Fruit fly (Drosophila melanogaster) whole organism, embryonic: Measurements from ENCODE around the gene Jon99Ciii.

Source experiments
- ATbp ChIP-seq: fragments of 200-800 bp; sonication (Bioruptor generic); optimal IDR thresholded peaks from 2 replicates; lab custom pipeline; 2017; ENCODE audit warnings: missing biosample characterization, mild to moderate bottlenecking, missing genetic modification characterization, missing genetic modification reagents
- Adf1 ChIP-seq: fragments of 200-800 bp; sonication (Bioruptor generic); IDR thresholded peaks from 2 replicates; pipeline ENCODE4 v1.3.6; 2022; ENCODE audit warnings: missing biosample characterization, missing genetic modification characterization
- Asciz ChIP-seq: fragments of 200-800 bp; sonication (Bioruptor generic); optimal IDR thresholded peaks from 2 replicates; lab custom pipeline; 2017; ENCODE audit warnings: missing biosample characterization, mild to moderate bottlenecking, missing genetic modification characterization, missing genetic modification reagents
- B-H2 ChIP-seq: fragments of 200-800 bp; sonication (Bioruptor generic); optimal IDR thresholded peaks from 2 replicates; lab custom pipeline; 2018; ENCODE audit warnings: missing biosample characterization, mild to moderate bottlenecking, missing genetic modification characterization
- CG10543 ChIP-seq: fragments of 200-800 bp; sonication (Bioruptor generic); optimal IDR thresholded peaks from 3 replicates; lab custom pipeline; 2017; ENCODE audit warnings: missing biosample characterization, mild to moderate bottlenecking, missing genetic modification characterization, moderate library complexity
- CG11504 ChIP-seq: fragments of 200-800 bp; sonication (Bioruptor generic); optimal IDR thresholded peaks from 3 replicates; lab custom pipeline; 2019; ENCODE audit warnings: missing biosample characterization, mild to moderate bottlenecking, missing genetic modification characterization, moderate library complexity
- CG15514 ChIP-seq: fragments of 200-800 bp; sonication (Bioruptor generic); optimal IDR thresholded peaks from 3 replicates; lab custom pipeline; 2017; ENCODE audit warnings: missing biosample characterization, missing genetic modification characterization, mild to moderate bottlenecking, moderate library complexity, missing genetic modification reagents
- CG15601 ChIP-seq: fragments of 200-800 bp; sonication (Bioruptor generic); optimal IDR thresholded peaks from 3 replicates; lab custom pipeline; 2019; ENCODE audit warnings: missing biosample characterization, mild to moderate bottlenecking, missing genetic modification characterization, moderate library complexity
- CG15696 ChIP-seq: fragments of 200-800 bp; sonication (Bioruptor generic); optimal IDR thresholded peaks from 2 replicates; lab custom pipeline; 2019; ENCODE audit warnings: missing biosample characterization, mild to moderate bottlenecking, missing genetic modification characterization, moderate library complexity
- CG18011 ChIP-seq: fragments of 200-800 bp; sonication (Bioruptor generic); optimal IDR thresholded peaks from 2 replicates; lab custom pipeline; 2017; ENCODE audit warnings: missing biosample characterization, missing genetic modification characterization, mild to moderate bottlenecking, moderate library complexity, missing genotype
- CG2199 ChIP-seq: fragments of 200-800 bp; sonication (Bioruptor generic); IDR thresholded peaks from 3 replicates; pipeline ENCODE4 v1.3.6; 2022; ENCODE audit warnings: missing biosample characterization, missing genetic modification characterization
- CG32532 ChIP-seq: fragments of 200-800 bp; sonication (Bioruptor generic); IDR thresholded peaks from 2 replicates; pipeline ENCODE4 v1.3.6; 2022; ENCODE audit warnings: missing biosample characterization, missing genetic modification characterization
- CG4404 ChIP-seq: fragments of 200-800 bp; sonication (Bioruptor generic); IDR thresholded peaks from 2 replicates; pipeline ENCODE4 v1.3.6; 2022; ENCODE audit warnings: missing biosample characterization, missing genetic modification characterization
- CG4617 ChIP-seq: fragments of 200-800 bp; sonication (Bioruptor generic); optimal IDR thresholded peaks from 3 replicates; lab custom pipeline; 2016; ENCODE audit warnings: missing biosample characterization, missing genetic modification characterization, borderline replicate concordance
- CG5245 ChIP-seq: fragments of 200-800 bp; sonication (Bioruptor generic); optimal IDR thresholded peaks from 3 replicates; lab custom pipeline; 2016; ENCODE audit warnings: missing biosample characterization, missing genetic modification characterization
- CG6791 ChIP-seq: fragments of 200-800 bp; sonication (Bioruptor generic); IDR thresholded peaks from 3 replicates; pipeline ENCODE4 v1.3.6; 2022; ENCODE audit warnings: missing biosample characterization, missing genetic modification characterization; ENCODE audit not compliant: partially characterized antibody
- CG8281 ChIP-seq: fragments of 200-800 bp; sonication (Bioruptor generic); optimal IDR thresholded peaks from 2 replicates; lab custom pipeline; 2018; ENCODE audit warnings: missing biosample characterization, mild to moderate bottlenecking, missing genetic modification characterization, moderate library complexity
- CG9727 ChIP-seq: fragments of 200-800 bp; sonication (Bioruptor generic); optimal IDR thresholded peaks from 3 replicates; lab custom pipeline; 2017; ENCODE audit warnings: missing biosample characterization, mild to moderate bottlenecking, missing genetic modification characterization
- CHES-1-like ChIP-seq: fragments of 200-800 bp; sonication (Bioruptor generic); optimal IDR thresholded peaks from 2 replicates; lab custom pipeline; 2016; ENCODE audit warnings: missing biosample characterization, missing genetic modification characterization
- Dbx ChIP-seq: fragments of 200-800 bp; sonication (Bioruptor generic); IDR thresholded peaks from 3 replicates; pipeline ENCODE4 v1.3.6; 2022; ENCODE audit warnings: missing biosample characterization, missing genetic modification characterization
- Dfd ChIP-seq, 2 experiments: fragments of >200 bp; optimal IDR thresholded peaks; 2 replicates each; lab custom pipeline; 2017; ENCODE audit warnings: missing biosample characterization in 2 of 2, missing genetic modification characterization in 2 of 2
- Drgx ChIP-seq: fragments of 200-800 bp; sonication (Bioruptor generic); IDR thresholded peaks from 2 replicates; pipeline ENCODE4 v1.3.6; 2022; ENCODE audit warnings: missing biosample characterization, missing genetic modification characterization
- Fer3 ChIP-seq: fragments of 200-800 bp; sonication (Bioruptor generic); optimal IDR thresholded peaks from 2 replicates; lab custom pipeline; 2018; ENCODE audit warnings: missing biosample characterization, mild to moderate bottlenecking, missing genetic modification characterization, moderate library complexity
- H15 ChIP-seq: fragments of 200-800 bp; sonication (Bioruptor generic); IDR thresholded peaks from 3 replicates; pipeline ENCODE4 v1.3.6; 2022; ENCODE audit warnings: missing biosample characterization, missing genetic modification characterization
- HLHmδ ChIP-seq: fragments of 200-800 bp; sonication (Bioruptor generic); optimal IDR thresholded peaks from 2 replicates; lab custom pipeline; 2018; ENCODE audit warnings: missing biosample characterization, mild to moderate bottlenecking, missing genetic modification characterization, moderate library complexity
- Kr ChIP-seq: fragments of 200-800 bp; sonication (Bioruptor generic); optimal IDR thresholded peaks from 2 replicates; lab custom pipeline; 2017; ENCODE audit warnings: missing biosample characterization, mild to moderate bottlenecking, missing genetic modification characterization
- Neu2 ChIP-seq: fragments of 200-800 bp; sonication (Bioruptor generic); optimal IDR thresholded peaks from 3 replicates; lab custom pipeline; 2016; ENCODE audit warnings: missing biosample characterization, missing genetic modification characterization, borderline replicate concordance
- Scr ChIP-seq: fragments of 200-800 bp; sonication (Bioruptor generic); IDR thresholded peaks from 2 replicates; pipeline ENCODE4 v1.3.6; 2022; ENCODE audit warnings: missing biosample characterization, missing genetic modification characterization; ENCODE audit not compliant: partially characterized antibody
- Six4 ChIP-seq: fragments of 200-800 bp; sonication (Bioruptor generic); optimal IDR thresholded peaks from 2 replicates; lab custom pipeline; 2016; ENCODE audit warnings: missing biosample characterization, missing genetic modification characterization
- Sox102F ChIP-seq: fragments of 200-800 bp; sonication (Bioruptor generic); optimal IDR thresholded peaks from 2 replicates; lab custom pipeline; 2018; ENCODE audit warnings: missing biosample characterization, mild to moderate bottlenecking, missing genetic modification characterization, moderate library complexity
- ac ChIP-seq: fragments of 200-800 bp; sonication (Bioruptor generic); optimal IDR thresholded peaks from 3 replicates; lab custom pipeline; 2017; ENCODE audit warnings: missing biosample characterization, mild to moderate bottlenecking, missing genetic modification characterization
- amos ChIP-seq: fragments of 200-800 bp; sonication (Bioruptor generic); IDR thresholded peaks from 2 replicates; pipeline ENCODE4 v1.3.6; 2022; ENCODE audit warnings: missing biosample characterization, missing genetic modification characterization; ENCODE audit not compliant: partially characterized antibody
- dpn ChIP-seq, 2 experiments: fragments of 200-800 bp; sonication (Bioruptor generic); optimal IDR thresholded peaks; 3 replicates each; lab custom pipeline; 2016; ENCODE audit warnings: missing biosample characterization in 2 of 2, missing genetic modification characterization in 2 of 2
- esg ChIP-seq: fragments of 200-800 bp; sonication (Bioruptor generic); conservative IDR thresholded peaks from 2 replicates; pipeline ENCODE4 v1.3.6; 2022; ENCODE audit warnings: missing biosample characterization, missing genetic modification characterization
- fd3F ChIP-seq: fragments of 200-800 bp; sonication (Bioruptor generic); optimal IDR thresholded peaks from 2 replicates; lab custom pipeline; 2018; ENCODE audit warnings: missing biosample characterization, mild to moderate bottlenecking, missing genetic modification characterization, moderate library complexity
- gcm2 ChIP-seq: fragments of 200-800 bp; sonication (Bioruptor generic); optimal IDR thresholded peaks from 2 replicates; lab custom pipeline; 2016; ENCODE audit warnings: missing biosample characterization, missing genetic modification characterization
- hkb ChIP-seq, 2 experiments: fragments of 200-800 bp in 1 of 2; fragments of >200 bp in 1 of 2; sonication (Bioruptor generic) in 1 of 2; IDR thresholded peaks in 1 of 2; optimal IDR thresholded peaks in 1 of 2; 2 replicates each; pipeline versions ENCODE4 v1.3.6 to Lab custom; 2017 to 2022; ENCODE audit warnings: missing biosample characterization in 1 of 2, missing genetic modification characterization in 1 of 2
- inv ChIP-seq: fragments of 200-800 bp; sonication (Bioruptor generic); IDR thresholded peaks from 2 replicates; pipeline ENCODE4 v1.3.6; 2022; ENCODE audit warnings: missing biosample characterization, missing genetic modification characterization; ENCODE audit not compliant: partially characterized antibody
- lmd ChIP-seq: fragments of 200-800 bp; sonication (Bioruptor generic); IDR thresholded peaks from 2 replicates; pipeline ENCODE4 v1.3.6; 2022; ENCODE audit warnings: missing biosample characterization, missing genetic modification characterization
- peb ChIP-seq: fragments of 200-800 bp; sonication (Bioruptor generic); IDR thresholded peaks from 2 replicates; pipeline ENCODE4 v1.3.6; 2022; ENCODE audit warnings: missing biosample characterization, missing genetic modification characterization
- pnt ChIP-seq: fragments of 200-800 bp; sonication (Bioruptor generic); optimal IDR thresholded peaks from 3 replicates; lab custom pipeline; 2016; ENCODE audit warnings: missing biosample characterization, missing genetic modification characterization
- pros ChIP-seq: fragments of 200-800 bp; sonication (Bioruptor generic); optimal IDR thresholded peaks from 3 replicates; lab custom pipeline; 2019; ENCODE audit warnings: missing biosample characterization, mild to moderate bottlenecking, missing genetic modification characterization, moderate library complexity
- psq ChIP-seq: fragments of 200-800 bp; sonication (Bioruptor generic); optimal IDR thresholded peaks from 2 replicates; lab custom pipeline; 2017; ENCODE audit warnings: missing biosample characterization, missing genetic modification characterization
- seq ChIP-seq: fragments of 200-800 bp; sonication (Bioruptor generic); IDR thresholded peaks from 2 replicates; pipeline ENCODE4 v1.3.6; 2022; ENCODE audit warnings: missing biosample characterization, missing genetic modification characterization
- shn ChIP-seq: fragments of 200-800 bp; sonication (Bioruptor generic); optimal IDR thresholded peaks from 3 replicates; lab custom pipeline; 2016; ENCODE audit warnings: missing biosample characterization, missing genetic modification characterization
- ttk ChIP-seq: fragments of 200-800 bp; sonication (Bioruptor generic); IDR thresholded peaks from 2 replicates; pipeline ENCODE4 v2.1.2; 2022; ENCODE audit warnings: missing biosample characterization, missing genetic modification characterization
- vnd ChIP-seq: fragments of 200-800 bp; sonication (Bioruptor generic); IDR thresholded peaks from 3 replicates; pipeline ENCODE4 v1.3.6; 2022; ENCODE audit warnings: missing biosample characterization, missing genetic modification characterization; ENCODE audit not compliant: partially characterized antibody
- zfh2 ChIP-seq: fragments of 200-800 bp; sonication (Bioruptor generic); optimal IDR thresholded peaks from 2 replicates; lab custom pipeline; 2016; ENCODE audit warnings: missing biosample characterization, missing genetic modification characterization

Jon99Ciii gene

DNA sequence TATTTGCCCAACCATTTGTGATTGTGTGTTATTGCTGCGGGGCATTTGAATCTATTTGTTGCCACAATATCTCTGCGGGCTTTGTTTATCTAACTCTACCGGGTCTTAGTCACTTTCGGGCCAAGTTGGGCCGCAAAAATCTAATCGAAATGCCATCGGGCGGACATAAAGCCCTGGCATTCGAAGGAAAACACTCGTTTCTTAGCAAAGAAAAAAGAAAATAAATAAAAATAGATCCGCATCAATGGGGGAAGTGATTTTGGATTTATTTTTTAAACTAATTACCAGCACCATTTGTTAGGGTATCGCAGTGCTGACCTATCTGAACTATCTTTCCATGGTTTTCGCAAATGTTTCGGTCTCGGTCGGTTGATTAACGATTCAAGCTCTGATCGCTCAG is 23.4 kb upstream of the Jon99Ciii start (continued):
- TF ChIP-seq CG15514 (GFP tag; lab: Kevin White, UChicago) (no peak), amos (GFP tag; lab: Robert Waterston, UW) (no peak), fd3F (GFP tag; lab: Kevin White, UChicago) (no peak), B-H2 (GFP tag; lab: Kevin White, UChicago) (no peak), seq (GFP tag; lab: Robert Waterston, UW) (no peak), ttk (GFP tag; lab: Robert Waterston, UW) (no peak), CHES-1-like (GFP tag; lab: Kevin White, UChicago) (no peak), CG9727 (GFP tag; lab: Kevin White, UChicago) (no peak), CG4404 (GFP tag; lab: Robert Waterston, UW) (no peak), hkb (optimal IDR thresholded peaks at IDR 0.05; lab: Kevin White, UChicago) (no peak), hkb (GFP tag; IDR thresholded peaks at IDR 0.05; lab: Robert Waterston, UW) (0 out of 2 replicates have a peak, but pooled peaks have one; percentile 7), vnd (GFP tag; lab: Robert Waterston, UW) (no peak), Dbx (GFP tag; lab: Robert Waterston, UW) (no peak), CG15696 (tag; lab: Kevin White, UChicago) (no peak), Neu2 (GFP tag; lab: Kevin White, UChicago) (no peak), Six4 (GFP tag; lab: Kevin White, UChicago) (no peak), CG32532 (GFP tag; lab: Robert Waterston, UW) (0 out of 2 replicates have a peak, but pooled peaks have one; percentile 24), CG18011 (no peak), Adf1 (no peak), pnt (no peak), gcm2 (no peak), CG15601 (tag; lab: Kevin White, UChicago) (no peak), ac (GFP tag; lab: Kevin White, UChicago) (no peak), Drgx (peak; percentile 60; the same call in 1 of the 2 replicates), Fer3 (tag; lab: Kevin White, UChicago) (no peak)

dm6 chr3R:29899635-29900034 is 22.4 kb upstream of the Jon99Ciii start:
- TF ChIP-seq CG2199 (GFP tag; lab: Robert Waterston, UW), result no peak
- no peak for TF ChIP-seq CG10543 (GFP tag; lab: Kevin White, UChicago)
- peak; percentile 94 for TF ChIP-seq CG8281 (tag; lab: Kevin White, UChicago)
- TF ChIP-seq CG11504 (tag; lab: Kevin White, UChicago), result no peak
- no peak for TF ChIP-seq Dfd (GFP tag; optimal IDR thresholded peaks at IDR 0.05; lab: Kevin White, UChicago)

DNA sequence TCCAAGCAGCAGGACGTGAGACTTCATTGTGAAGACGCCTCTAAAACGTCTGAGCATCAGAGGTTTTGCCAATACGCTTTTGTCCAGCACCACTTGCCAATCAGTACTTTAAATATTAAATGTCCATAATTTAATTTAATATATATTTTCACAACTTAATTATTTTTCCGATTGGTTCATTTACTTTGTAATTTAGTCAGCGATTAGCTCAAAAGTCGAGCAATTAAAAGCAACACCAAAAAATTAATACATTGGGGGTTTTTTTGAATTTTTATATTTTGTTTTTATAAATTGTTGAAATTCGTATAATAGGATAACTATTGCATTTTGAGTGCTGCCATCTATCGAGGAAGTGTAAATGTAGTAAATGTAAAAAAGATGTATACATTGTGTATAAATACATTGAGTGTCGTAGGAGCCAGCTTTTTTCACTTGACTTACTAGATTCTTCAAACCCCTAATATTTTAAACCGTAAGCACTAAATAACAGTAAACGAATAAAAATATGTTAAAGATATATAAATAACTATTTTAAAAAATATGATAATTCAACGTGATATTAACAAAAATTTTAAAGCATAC is 18.1 kb upstream of the Jon99Ciii start, which contains the start of gene CG15517:
CG15517 (minus strand) TSS at position 51 of the 582 bp plus-strand sequence.
- TF ChIP-seq shn (GFP tag; lab: Kevin White, UChicago) (no peak), zfh2 (GFP tag; lab: Kevin White, UChicago) (no peak), lmd (GFP tag; lab: Robert Waterston, UW) (no peak; the same call in 1 of the 2 replicates), Asciz (GFP tag; lab: Kevin White, UChicago) (no peak), inv (GFP tag; lab: Robert Waterston, UW) (no peak), ATbp (GFP tag; lab: Kevin White, UChicago) (no peak), CG5245 (GFP tag; lab: Kevin White, UChicago) (no peak), Kr (GFP tag; lab: Kevin White, UChicago) (no peak), HLHmδ (no peak), peb (GFP tag; lab: Robert Waterston, UW) (no peak), CG4617 (GFP tag; lab: Kevin White, UChicago) (no peak), CG6791 (peak; percentile 60; the same call in 1 of the 3 replicates), dpn (GFP tag; optimal IDR thresholded peaks at IDR 0.05; lab: Kevin White, UChicago) (no peak), psq (GFP tag; lab: Kevin White, UChicago) (no peak), Sox102F (GFP tag; lab: Kevin White, UChicago) (peak; percentile 6), esg (no peak), H15 (no peak), Scr (GFP tag; lab: Robert Waterston, UW) (no peak), pros (GFP tag; lab: Kevin White, UChicago) (no peak)
